Worm (Caenorhabditis elegans) whole organism, mixed stage, embryonic: ENCODE results near the gene rde-8.

Source experiments
- bed-3 ChIP-seq: fragments of 200-800 bp; sonication (Bioruptor generic); optimal IDR thresholded peaks from 3 replicates; lab custom pipeline; 2018; ENCODE audit warnings: mild to moderate bottlenecking, missing genetic modification characterization, moderate library complexity, missing compliant biosample characterization
- blmp-1 ChIP-seq: fragments of 150-350 bp; optimal IDR thresholded peaks from 2 replicates; lab custom pipeline; 2014; ENCODE audit warnings: missing biosample characterization, missing genetic modification characterization
- ceh-39 ChIP-seq: fragments of 150-350 bp; optimal IDR thresholded peaks from 2 replicates; lab custom pipeline; 2014; ENCODE audit warnings: missing biosample characterization, missing genetic modification characterization
- ceh-43 ChIP-seq: fragments of 200-800 bp; sonication (Bioruptor generic); optimal IDR thresholded peaks from 2 replicates; lab custom pipeline; 2018; ENCODE audit warnings: mild to moderate bottlenecking, missing genetic modification characterization, moderate library complexity, missing compliant biosample characterization
- ceh-83 ChIP-seq: fragments of 200-800 bp; sonication (Bioruptor generic); optimal IDR thresholded peaks from 2 replicates; lab custom pipeline; 2018; ENCODE audit warnings: mild to moderate bottlenecking, missing genetic modification characterization, missing compliant biosample characterization
- ces-1 ChIP-seq: fragments of 150-350 bp; optimal IDR thresholded peaks from 2 replicates; lab custom pipeline; 2014; ENCODE audit warnings: missing biosample characterization, missing genetic modification reagents, missing genetic modification characterization
- elt-3 ChIP-seq: fragments of 150-350 bp; optimal IDR thresholded peaks from 2 replicates; lab custom pipeline; 2014; ENCODE audit warnings: missing biosample characterization, missing genetic modification characterization
- ham-2 ChIP-seq: fragments of 200-800 bp; sonication (Bioruptor generic); optimal IDR thresholded peaks from 2 replicates; lab custom pipeline; 2018; ENCODE audit warnings: mild to moderate bottlenecking, missing genetic modification characterization, missing compliant biosample characterization
- hlh-1 ChIP-seq: fragments of 150-350 bp; optimal IDR thresholded peaks from 2 replicates; lab custom pipeline; 2014; ENCODE audit warnings: missing biosample characterization, missing genetic modification reagents, missing genetic modification characterization
- lin-13 ChIP-seq: fragments of 150-350 bp; optimal IDR thresholded peaks from 2 replicates; lab custom pipeline; 2014; ENCODE audit warnings: missing biosample characterization, missing genetic modification characterization
- lsy-2 ChIP-seq: fragments of 150-350 bp; optimal IDR thresholded peaks from 2 replicates; lab custom pipeline; 2014; ENCODE audit warnings: missing biosample characterization, missing genetic modification characterization
- mab-5 ChIP-seq: fragments of 150-350 bp; optimal IDR thresholded peaks from 2 replicates; lab custom pipeline; 2014; ENCODE audit warnings: missing biosample characterization, missing genetic modification characterization
- mls-2 ChIP-seq: sonication (generic microtip); optimal IDR thresholded peaks from 2 replicates; lab custom pipeline; 2016; ENCODE audit warnings: mild to moderate bottlenecking, missing genetic modification characterization, moderate library complexity, missing compliant biosample characterization
- nhr-12 ChIP-seq: fragments of 150-350 bp; optimal IDR thresholded peaks from 2 replicates; lab custom pipeline; 2014; ENCODE audit warnings: missing biosample characterization, missing genetic modification characterization
- nhr-2 ChIP-seq: fragments of 150-350 bp; optimal IDR thresholded peaks from 2 replicates; lab custom pipeline; 2014; ENCODE audit warnings: missing biosample characterization, missing genetic modification characterization
- nhr-237 ChIP-seq: fragments of 150-350 bp; optimal IDR thresholded peaks from 2 replicates; lab custom pipeline; 2014; ENCODE audit warnings: missing biosample characterization, missing genetic modification characterization
- nhr-76 ChIP-seq: sonication (generic microtip); optimal IDR thresholded peaks from 2 replicates; lab custom pipeline; 2017; ENCODE audit warnings: missing biosample characterization, missing genetic modification characterization
- pha-4 ChIP-seq: fragments of 150-350 bp; optimal IDR thresholded peaks from 2 replicates; lab custom pipeline; 2018; ENCODE audit warnings: missing biosample characterization, missing genetic modification reagents, missing genetic modification characterization
- sem-2 ChIP-seq: fragments of 200-800 bp; sonication (Bioruptor generic); optimal IDR thresholded peaks from 2 replicates; lab custom pipeline; 2018; ENCODE audit warnings: mild to moderate bottlenecking, missing genetic modification characterization, missing compliant biosample characterization
- sptf-1 ChIP-seq: sonication (generic microtip); optimal IDR thresholded peaks from 2 replicates; lab custom pipeline; 2017; ENCODE audit warnings: mild to moderate bottlenecking, missing genetic modification characterization, moderate library complexity, missing compliant biosample characterization
- tbx-8 ChIP-seq: fragments of 200-800 bp; sonication (Bioruptor generic); optimal IDR thresholded peaks from 2 replicates; lab custom pipeline; 2018; ENCODE audit warnings: mild to moderate bottlenecking, missing genetic modification characterization, moderate library complexity, missing compliant biosample characterization
- unc-120 ChIP-seq: sonication (generic microtip); optimal IDR thresholded peaks from 2 replicates; lab custom pipeline; 2017; ENCODE audit warnings: missing genetic modification characterization, missing compliant biosample characterization; ENCODE audit not compliant: poor library complexity, severe bottlenecking
- unc-39 ChIP-seq: fragments of 150-350 bp; optimal IDR thresholded peaks from 2 replicates; lab custom pipeline; 2014; ENCODE audit warnings: missing biosample characterization, missing genetic modification characterization
- unc-62 ChIP-seq: fragments of 150-350 bp; optimal IDR thresholded peaks from 2 replicates; lab custom pipeline; 2014; ENCODE audit warnings: missing biosample characterization, missing genetic modification reagents, missing genetic modification characterization
- ztf-11 ChIP-seq: fragments of 150-350 bp; optimal IDR thresholded peaks from 2 replicates; lab custom pipeline; 2014; ENCODE audit warnings: missing biosample characterization, missing genetic modification characterization

rde-8 gene

ce11 chrIV:7065022-7065421, 38.0 kb downstream of the rde-8 start, which contains the start of gene Y43B11AL.1:
TSS of gene Y43B11AL.1 (plus strand) at chrIV:7065322.
- TF ChIP-seq mls-2 (tag; lab: Kevin White, UChicago), result no peak
- TF ChIP-seq nhr-12, result no peak
- TF ChIP-seq lsy-2 (tag; lab: Kevin White, UChicago), result no peak
- TF ChIP-seq unc-120, result no peak
- TF ChIP-seq tbx-8, result no peak
- no peak for TF ChIP-seq nhr-76 (tag; lab: Kevin White, UChicago)
- no peak for TF ChIP-seq ham-2 (GFP tag; lab: Kevin White, UChicago)

DNA sequence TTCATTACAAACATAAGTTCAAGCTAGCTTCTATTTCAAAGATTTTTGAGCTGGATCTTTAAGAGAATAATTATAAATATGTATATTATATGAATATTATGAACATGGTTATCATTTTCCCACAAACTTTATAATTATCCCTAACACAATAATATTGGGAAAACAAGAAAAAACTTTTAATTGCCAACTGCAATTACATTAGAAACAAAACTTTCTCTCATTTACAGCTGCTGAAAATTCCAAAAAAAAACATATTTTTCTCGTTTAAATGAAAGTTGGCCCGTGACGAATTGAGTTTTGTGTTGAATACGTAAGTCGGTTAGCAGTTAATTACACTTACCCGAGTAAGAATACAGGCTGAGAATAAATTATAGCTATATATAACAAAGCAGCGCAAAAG, 40.4 kb downstream of the rde-8 start:
- TF ChIP-seq bed-3, result no peak
- no peak for TF ChIP-seq sem-2 (GFP tag; lab: Kevin White, UChicago)
- no peak for TF ChIP-seq tbx-8
- no peak for TF ChIP-seq blmp-1 (tag; lab: Kevin White, UChicago)
- TF ChIP-seq mab-5, result no peak
- TF ChIP-seq ces-1, result no peak
- TF ChIP-seq lsy-2 (tag; lab: Kevin White, UChicago), result no peak
- no peak for TF ChIP-seq ceh-39
- no peak for TF ChIP-seq nhr-2 (tag; lab: Kevin White, UChicago)
- no peak for TF ChIP-seq sptf-1 (tag; lab: Kevin White, UChicago)
- no peak for TF ChIP-seq hlh-1 (tag; lab: Kevin White, UChicago)
- no peak for TF ChIP-seq elt-3
- no peak for TF ChIP-seq unc-62 (GFP tag; lab: Kevin White, UChicago)
- TF ChIP-seq unc-120, result no peak

ce11 chrIV:7057677-7058076, 45.4 kb downstream of the rde-8 start, which contains the start of gene srx-50:
TSS of gene srx-50 (plus strand) at chrIV:7057977.
- no peak for TF ChIP-seq nhr-76 (tag; lab: Kevin White, UChicago)
- TF ChIP-seq ceh-83, result no peak
- no peak for TF ChIP-seq sem-2 (GFP tag; lab: Kevin White, UChicago)
- TF ChIP-seq lin-13 (tag; lab: Kevin White, UChicago), result no peak
- TF ChIP-seq unc-62 (GFP tag; lab: Kevin White, UChicago), result no peak

ce11 chrIV:7052135-7052534, 50.9 kb downstream of the rde-8 start:
- no peak for TF ChIP-seq nhr-237 (tag; lab: Kevin White, UChicago)

ce11 chrIV:7051515-7051914, 51.5 kb downstream of the rde-8 start:
- no peak for TF ChIP-seq ceh-43
- TF ChIP-seq ztf-11 (tag; lab: Kevin White, UChicago), result no peak
- TF ChIP-seq hlh-1 (tag; lab: Kevin White, UChicago), result no peak
- no peak for TF ChIP-seq nhr-12
- TF ChIP-seq unc-39 (tag; lab: Kevin White, UChicago), result no peak
- no peak for TF ChIP-seq ceh-83
- TF ChIP-seq pha-4, result no peak
- TF ChIP-seq lsy-2 (tag; lab: Kevin White, UChicago), result no peak
- TF ChIP-seq lin-13 (tag; lab: Kevin White, UChicago), result no peak
